Worm (Caenorhabditis elegans) whole organism, L4/young adult: Measurements from ENCODE around the gene srx-66.

ENCODE experiments used
- W03F9.2 ChIP-seq: fragments of 150-350 bp; optimal IDR thresholded peaks from 2 replicates; lab custom pipeline; 2014; ENCODE audit warnings: missing biosample characterization, missing genetic modification characterization
- dao-5 ChIP-seq: sonication (generic microtip); optimal IDR thresholded peaks from 2 replicates; lab custom pipeline; 2016; ENCODE audit warnings: missing genotype, missing genetic modification characterization, moderate library complexity, missing compliant biosample characterization
- him-1 ChIP-seq: sonication (generic microtip); optimal IDR thresholded peaks from 2 replicates; lab custom pipeline; 2016; ENCODE audit warnings: missing genotype, missing genetic modification reagents, missing genetic modification characterization, missing compliant biosample characterization

- TF ChIP-seq W03F9.2 (tag; lab: Kevin White, UChicago) (no peak), him-1 (tag; lab: Kevin White, UChicago) (no peak), dao-5 (tag; lab: Kevin White, UChicago) (no peak)
Measured at ce11 chrV:3970410-3970809, 51.0 kb downstream of the srx-66 start, which contains the start of gene cyp-34A9.
